Fruit fly (Drosophila melanogaster): ENCODE data around the gene Coq6.
A peak's percentile ranks its signal among the peaks of the same experiment; 100 is the strongest.

The Coq6 gene

DNA sequence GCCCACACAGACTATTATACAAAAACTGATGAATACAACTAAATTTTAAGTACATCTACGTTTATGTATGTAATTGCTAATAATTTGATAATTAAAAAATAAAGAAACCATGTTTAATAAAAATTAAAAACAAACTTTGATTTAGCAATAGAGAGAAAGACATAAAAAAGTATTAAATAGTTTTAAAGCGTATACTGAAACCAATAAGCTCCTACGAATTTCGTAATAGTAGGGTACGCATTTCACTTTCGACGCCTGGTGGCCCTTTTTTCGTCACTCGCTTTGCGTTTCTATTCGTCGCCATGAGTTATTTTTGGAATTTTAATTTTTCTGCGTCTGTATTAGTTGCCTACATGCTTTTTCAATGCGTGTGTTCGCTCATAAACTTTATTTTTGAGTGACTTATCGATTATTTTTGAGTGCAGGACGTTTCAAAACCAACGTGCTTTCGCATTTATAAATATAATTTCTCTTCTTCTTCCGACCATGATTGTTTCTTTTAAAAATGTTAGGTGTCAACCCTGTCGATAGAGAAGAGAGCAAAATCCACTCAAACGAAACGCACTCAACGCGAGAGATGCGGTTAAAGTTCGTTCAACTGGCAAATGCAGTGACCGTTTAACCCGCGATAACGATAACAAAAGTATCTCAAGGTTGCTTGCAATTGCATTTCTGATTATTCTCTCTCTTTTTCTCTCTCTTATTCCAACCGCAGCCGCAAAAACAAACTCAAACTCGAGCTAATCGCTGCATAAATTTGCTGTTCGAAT is 14.7 kb upstream of the Coq6 start, which contains the start of gene Oscillin (continued):
- peak; percentile 90 for TF ChIP-seq CG15601 (tag; optimal IDR thresholded peaks at IDR 0.05)
- TF ChIP-seq Jarid2 (GFP tag; optimal IDR thresholded peaks at IDR 0.05) = no peak
- peak; percentile 69 for TF ChIP-seq Deaf1 (tag; optimal IDR thresholded peaks at IDR 0.05)
- TF ChIP-seq CG5953 (GFP tag; IDR thresholded peaks at IDR 0.05) = 0 out of 2 replicates have a peak, but pooled peaks have one; percentile 28
- TF ChIP-seq Lim3 (GFP tag; IDR thresholded peaks at IDR 0.05) = no peak
- peak; percentile 35 for TF ChIP-seq Antp (GFP tag; optimal IDR thresholded peaks at IDR 0.05)
- TF ChIP-seq eyg (GFP tag; optimal IDR thresholded peaks at IDR 0.05) = no peak
- TF ChIP-seq tna (GFP tag; IDR thresholded peaks at IDR 0.05; ENCODE audit: partially characterized antibody) = peak; percentile 78
- TF ChIP-seq CHES-1-like (GFP tag; optimal IDR thresholded peaks at IDR 0.05) = no peak
- TF ChIP-seq Dp (GFP tag; optimal IDR thresholded peaks at IDR 0.05) = no peak
- peak; percentile 88 for TF ChIP-seq mld (GFP tag; IDR thresholded peaks at IDR 0.05; ENCODE audit: partially characterized antibody)
- TF ChIP-seq crc (GFP tag; optimal IDR thresholded peaks at IDR 0.05) = peak; percentile 42
- peak; percentile 48 for TF ChIP-seq ewg (GFP tag; optimal IDR thresholded peaks at IDR 0.05)
- no peak for TF ChIP-seq fd102C (GFP tag; optimal IDR thresholded peaks at IDR 0.05)
- no peak for TF ChIP-seq CG1529 (GFP tag; optimal IDR thresholded peaks at IDR 0.05)
- peak; percentile 55; the same call in 1 of the 2 replicates for TF ChIP-seq CG6272 (GFP tag; IDR thresholded peaks at IDR 0.05)
- TF ChIP-seq CG5180 (GFP tag; optimal IDR thresholded peaks at IDR 0.05) = peak; percentile 69
- TF ChIP-seq bab2 (GFP tag; optimal IDR thresholded peaks at IDR 0.05) = peak; percentile 59
- TF ChIP-seq CG9609 (GFP tag; optimal IDR thresholded peaks at IDR 0.05) = no peak
- peak; percentile 87 for TF ChIP-seq CG34422 (GFP tag; IDR thresholded peaks at IDR 0.05)
- peak; percentile 71 for TF ChIP-seq sim (GFP tag; IDR thresholded peaks at IDR 0.05)
- no peak for TF ChIP-seq HLHmδ (GFP tag; optimal IDR thresholded peaks at IDR 0.05)
- peak in 1 of 2 experiments; percentile 33 for TF ChIP-seq crp (GFP tag; optimal IDR thresholded peaks at IDR 0.05)
- TF ChIP-seq CG17912 (GFP tag; optimal IDR thresholded peaks at IDR 0.05) = no peak
- TF ChIP-seq Sry-δ (GFP tag; optimal IDR thresholded peaks at IDR 0.05) = peak; percentile 32
- TF ChIP-seq CG7786 (GFP tag; optimal IDR thresholded peaks at IDR 0.05) = no peak
- TF ChIP-seq tin (GFP tag; optimal IDR thresholded peaks at IDR 0.05) = peak; percentile 62
- peak; percentile 49 for TF ChIP-seq Six4 (GFP tag; optimal IDR thresholded peaks at IDR 0.05)
- peak; percentile 90 for TF ChIP-seq CG11695 (GFP tag; IDR thresholded peaks at IDR 0.05)
- peak; percentile 34 for TF ChIP-seq MTF-1 (GFP tag; optimal IDR thresholded peaks at IDR 0.05; ENCODE audit: borderline replicate concordance)
- TF ChIP-seq hbn (GFP tag; IDR thresholded peaks at IDR 0.05; ENCODE audit: partially characterized antibody) = peak; percentile 50; the same call in 1 of the 2 replicates
- peak; percentile 44 for TF ChIP-seq CG7987 (GFP tag; optimal IDR thresholded peaks at IDR 0.05)
- TF ChIP-seq CG7839 (tag; optimal IDR thresholded peaks at IDR 0.05) = peak; percentile 88
- peak; percentile 67 for TF ChIP-seq CG18764 (GFP tag; optimal IDR thresholded peaks at IDR 0.05)
- TF ChIP-seq emc (GFP tag; optimal IDR thresholded peaks at IDR 0.05) = no peak
- TF ChIP-seq CG15696 (tag; optimal IDR thresholded peaks at IDR 0.05) = peak; percentile 58
- no peak for TF ChIP-seq Tbp (GFP tag; optimal IDR thresholded peaks at IDR 0.05)
- peak; percentile 53 for TF ChIP-seq CG12155 (GFP tag; optimal IDR thresholded peaks at IDR 0.05)
- no peak for TF ChIP-seq Hey (tag; optimal IDR thresholded peaks at IDR 0.05)
- peak; percentile 52 for TF ChIP-seq kni (GFP tag; optimal IDR thresholded peaks at IDR 0.05)
- TF ChIP-seq gce (GFP tag; IDR thresholded peaks at IDR 0.05) = peak; percentile 91
- TF ChIP-seq sob (GFP tag; IDR thresholded peaks at IDR 0.05) = peak; percentile 81
- no peak for TF ChIP-seq cad (GFP tag; optimal IDR thresholded peaks at IDR 0.05)
- TF ChIP-seq CG9215 (GFP tag; IDR thresholded peaks at IDR 0.05) = peak; percentile 77
- TF ChIP-seq cg (GFP tag; optimal IDR thresholded peaks at IDR 0.05) = peak; percentile 75
- TF ChIP-seq CG2875 (GFP tag; optimal IDR thresholded peaks at IDR 0.05) = peak; percentile 77
- TF ChIP-seq Nf-YC (tag; optimal IDR thresholded peaks at IDR 0.05) = peak; percentile 72
- TF ChIP-seq CG14441 (GFP tag; IDR thresholded peaks at IDR 0.05) = peak; percentile 78
- peak; percentile 73 for TF ChIP-seq Ada2b (GFP tag; IDR thresholded peaks at IDR 0.05)

All from whole organism, embryonic.